Worm (Caenorhabditis elegans) whole organism, young adult: Measurements from ENCODE around the gene msp-38.

Experiments
- B0019.2 ChIP-seq: fragments of 200-800 bp; sonication (Bioruptor generic); conservative IDR thresholded peaks from 2 replicates; pipeline ENCODE4 v1.3.6; 2022; ENCODE audit warnings: missing genetic modification reagents, missing genetic modification characterization, missing compliant biosample characterization
- B0035.1 ChIP-seq: sonication (generic microtip); optimal IDR thresholded peaks from 2 replicates; lab custom pipeline; 2016; ENCODE audit warnings: missing genetic modification characterization, mild to moderate bottlenecking, missing compliant biosample characterization, missing genotype, missing genetic modification reagents
- C06A6.2 ChIP-seq: fragments of 200-800 bp; sonication (Bioruptor generic); conservative IDR thresholded peaks from 2 replicates; pipeline ENCODE4 v1.3.6; 2022; ENCODE audit warnings: missing genetic modification characterization, missing compliant biosample characterization
- D2030.7 ChIP-seq: fragments of 200-800 bp; sonication (Bioruptor generic); IDR thresholded peaks from 2 replicates; pipeline ENCODE4 v1.3.6; 2022; ENCODE audit warnings: missing genetic modification reagents, missing genetic modification characterization, missing compliant biosample characterization
- F37B4.10 ChIP-seq: fragments of 200-800 bp; sonication (Bioruptor generic); IDR thresholded peaks from 2 replicates; pipeline ENCODE4 v1.3.6; 2022; ENCODE audit warnings: missing genetic modification characterization, missing compliant biosample characterization
- F55B11.4 ChIP-seq: sonication (generic microtip); optimal IDR thresholded peaks from 2 replicates; lab custom pipeline; 2016; ENCODE audit warnings: missing compliant biosample characterization, missing genetic modification characterization, borderline replicate concordance; ENCODE audit not compliant: insufficient read depth
- F57A8.1 ChIP-seq: fragments of 200-800 bp; sonication (Bioruptor generic); optimal IDR thresholded peaks from 2 replicates; lab custom pipeline; 2018; ENCODE audit warnings: mild to moderate bottlenecking, missing genetic modification characterization, moderate library complexity, missing compliant biosample characterization
- K12H6.12 ChIP-seq: fragments of 200-800 bp; sonication (Bioruptor generic); optimal IDR thresholded peaks from 2 replicates; lab custom pipeline; 2018; ENCODE audit warnings: mild to moderate bottlenecking, missing genetic modification characterization, missing compliant biosample characterization
- Y56A3A.18 ChIP-seq: fragments of 200-800 bp; sonication (Bioruptor generic); IDR thresholded peaks from 2 replicates; pipeline ENCODE4 v1.3.6; 2022; ENCODE audit warnings: missing genetic modification reagents, missing genetic modification characterization, missing compliant biosample characterization
- aptf-2 ChIP-seq: fragments of 200-800 bp; sonication (Bioruptor generic); conservative IDR thresholded peaks from 2 replicates; pipeline ENCODE4 v1.3.6; 2022; ENCODE audit warnings: missing genetic modification reagents, missing genetic modification characterization, missing compliant biosample characterization
- atf-7 ChIP-seq: sonication (generic microtip); optimal IDR thresholded peaks from 2 replicates; lab custom pipeline; 2017; ENCODE audit warnings: mild to moderate bottlenecking, missing genetic modification characterization, missing compliant biosample characterization
- bed-1 ChIP-seq: fragments of 200-800 bp; sonication (Bioruptor generic); IDR thresholded peaks from 2 replicates; pipeline ENCODE4 v1.3.6; 2022; ENCODE audit warnings: missing genetic modification reagents, missing genetic modification characterization, missing compliant biosample characterization
- bed-2 ChIP-seq: fragments of 200-800 bp; sonication (Bioruptor generic); IDR thresholded peaks from 2 replicates; pipeline ENCODE4 v1.3.6; 2022; ENCODE audit warnings: missing genetic modification reagents, missing genetic modification characterization, missing compliant biosample characterization
- cebp-1 ChIP-seq, 2 experiments: fragments of 200-800 bp in 1 of 2; sonication (Bioruptor generic) in 1 of 2; sonication (generic microtip) in 1 of 2; IDR thresholded peaks in 1 of 2; optimal IDR thresholded peaks in 1 of 2; 2 replicates each; pipeline versions ENCODE4 v1.3.6 to Lab custom; 2017 to 2022; ENCODE audit warnings: missing compliant biosample characterization in 2 of 2, missing genetic modification characterization in 2 of 2, mild to moderate bottlenecking in 1 of 2, missing genetic modification reagents in 1 of 2, moderate library complexity in 1 of 2
- ceh-79 ChIP-seq: sonication (generic microtip); optimal IDR thresholded peaks from 2 replicates; lab custom pipeline; 2017; ENCODE audit warnings: mild to moderate bottlenecking, missing genetic modification characterization, missing compliant biosample characterization
- dox-1 ChIP-seq: fragments of 200-800 bp; sonication (Bioruptor generic); IDR thresholded peaks from 2 replicates; pipeline ENCODE4 v1.3.6; 2022; ENCODE audit warnings: missing genetic modification reagents, missing genetic modification characterization, missing compliant biosample characterization
- efl-1 ChIP-seq: fragments of 150-350 bp; optimal IDR thresholded peaks from 2 replicates; lab custom pipeline; 2014; ENCODE audit warnings: missing biosample characterization, missing genetic modification reagents, missing genetic modification characterization
- egl-44 ChIP-seq: fragments of 200-800 bp; sonication (Bioruptor generic); IDR thresholded peaks from 2 replicates; pipeline ENCODE4 v1.3.6; 2022; ENCODE audit warnings: missing genetic modification reagents, missing genetic modification characterization, missing compliant biosample characterization
- ets-4 ChIP-seq: fragments of 200-800 bp; sonication (Bioruptor generic); optimal IDR thresholded peaks from 2 replicates; lab custom pipeline; 2018; ENCODE audit warnings: mild to moderate bottlenecking, missing genetic modification characterization, missing compliant biosample characterization
- fkh-3 ChIP-seq: sonication (generic microtip); optimal IDR thresholded peaks from 2 replicates; lab custom pipeline; 2016; ENCODE audit warnings: mild to moderate bottlenecking, missing genetic modification characterization, missing compliant biosample characterization
- hmg-20 ChIP-seq: fragments of 200-800 bp; sonication (Bioruptor generic); IDR thresholded peaks from 2 replicates; pipeline ENCODE4 v1.3.6; 2022; ENCODE audit warnings: missing genetic modification reagents, missing genetic modification characterization, missing compliant biosample characterization
- hrde-1 ChIP-seq: sonication (generic microtip); optimal IDR thresholded peaks from 2 replicates; lab custom pipeline; 2016; ENCODE audit warnings: missing genetic modification characterization, mild to moderate bottlenecking, missing compliant biosample characterization, moderate library complexity, missing genotype, missing genetic modification reagents, borderline replicate concordance
- let-607 ChIP-seq, 2 experiments: fragments of 200-800 bp in 1 of 2; sonication (Bioruptor generic) in 1 of 2; sonication (generic microtip) in 1 of 2; optimal IDR thresholded peaks; 2 replicates each; lab custom pipeline; 2016 to 2018; ENCODE audit warnings: mild to moderate bottlenecking in 2 of 2, missing compliant biosample characterization in 2 of 2, missing genetic modification characterization in 2 of 2, moderate library complexity in 2 of 2, missing genotype in 1 of 2
- lsl-1 ChIP-seq: fragments of 200-800 bp; sonication (Bioruptor generic); optimal IDR thresholded peaks from 2 replicates; lab custom pipeline; 2018; ENCODE audit warnings: mild to moderate bottlenecking, missing genetic modification characterization, moderate library complexity, missing compliant biosample characterization
- lsy-27 ChIP-seq: sonication (generic microtip); optimal IDR thresholded peaks from 2 replicates; lab custom pipeline; 2017; ENCODE audit warnings: missing genetic modification characterization, mild to moderate bottlenecking, missing compliant biosample characterization, antibody characterized with exemption, missing genotype, borderline replicate concordance; ENCODE audit not compliant: insufficient read depth
- madf-6 ChIP-seq: fragments of 200-800 bp; sonication (Bioruptor generic); IDR thresholded peaks from 2 replicates; pipeline ENCODE4 v1.3.6; 2022; ENCODE audit warnings: missing genetic modification reagents, missing genetic modification characterization, missing compliant biosample characterization
- madf-8 ChIP-seq: fragments of 200-800 bp; sonication (Bioruptor generic); conservative IDR thresholded peaks from 2 replicates; pipeline ENCODE4 v1.3.6; 2022; ENCODE audit warnings: missing genetic modification reagents, missing genetic modification characterization, missing compliant biosample characterization
- mcd-1 ChIP-seq: fragments of 200-800 bp; sonication (Bioruptor generic); IDR thresholded peaks from 2 replicates; pipeline ENCODE4 v1.3.6; 2022; ENCODE audit warnings: missing genetic modification reagents, missing genetic modification characterization, missing compliant biosample characterization
- mes-4 ChIP-seq: sonication (generic microtip); optimal IDR thresholded peaks from 2 replicates; lab custom pipeline; 2016; ENCODE audit warnings: missing genotype, missing genetic modification characterization, missing compliant biosample characterization
- mxl-1 ChIP-seq: sonication (generic microtip); optimal IDR thresholded peaks from 2 replicates; lab custom pipeline; 2016; ENCODE audit warnings: missing genetic modification characterization, missing compliant biosample characterization
- nhr-179 ChIP-seq: sonication (generic microtip); optimal IDR thresholded peaks from 2 replicates; lab custom pipeline; 2016; ENCODE audit warnings: mild to moderate bottlenecking, missing genetic modification characterization, missing compliant biosample characterization
- nhr-80 ChIP-seq: sonication (generic microtip); optimal IDR thresholded peaks from 2 replicates; lab custom pipeline; 2016; ENCODE audit warnings: missing genetic modification characterization, missing compliant biosample characterization
- pha-4 ChIP-seq: fragments of 150-350 bp; sonication (generic microtip); optimal IDR thresholded peaks from 2 replicates; lab custom pipeline; 2014; ENCODE audit warnings: missing biosample characterization, missing genetic modification reagents, missing genetic modification characterization
- rcor-1 ChIP-seq: fragments of 200-800 bp; sonication (Bioruptor generic); IDR thresholded peaks from 2 replicates; pipeline ENCODE4 v1.3.6; 2022; ENCODE audit warnings: missing genetic modification reagents, missing genetic modification characterization, missing compliant biosample characterization
- sdz-38 ChIP-seq: sonication (generic microtip); optimal IDR thresholded peaks from 2 replicates; lab custom pipeline; 2016; ENCODE audit warnings: missing genotype, missing genetic modification characterization, missing compliant biosample characterization
- sea-2 ChIP-seq: fragments of 200-800 bp; sonication (Bioruptor generic); IDR thresholded peaks from 2 replicates; pipeline ENCODE4 v1.3.6; 2022; ENCODE audit warnings: missing genetic modification characterization, missing compliant biosample characterization
- snpc-1.1 ChIP-seq: sonication (generic microtip); optimal IDR thresholded peaks from 2 replicates; lab custom pipeline; 2017; ENCODE audit warnings: missing genetic modification characterization, mild to moderate bottlenecking, missing compliant biosample characterization, antibody characterized with exemption, moderate library complexity, missing genotype, missing genetic modification reagents; ENCODE audit not compliant: insufficient read depth
- snpc-1.3 ChIP-seq: sonication (generic microtip); optimal IDR thresholded peaks from 2 replicates; lab custom pipeline; 2017; ENCODE audit warnings: missing genetic modification characterization, mild to moderate bottlenecking, missing compliant biosample characterization, antibody characterized with exemption, moderate library complexity, missing genotype, missing genetic modification reagents; ENCODE audit not compliant: insufficient read depth
- tlf-1 ChIP-seq: fragments of 200-800 bp; sonication (Bioruptor generic); optimal IDR thresholded peaks from 2 replicates; lab custom pipeline; 2018; ENCODE audit warnings: mild to moderate bottlenecking, missing genetic modification characterization, missing compliant biosample characterization
- unc-130 ChIP-seq: sonication (generic microtip); optimal IDR thresholded peaks from 2 replicates; lab custom pipeline; 2016; ENCODE audit warnings: missing genetic modification reagents, missing genetic modification characterization, missing compliant biosample characterization
- zim-3 ChIP-seq: sonication (generic microtip); optimal IDR thresholded peaks from 2 replicates; lab custom pipeline; 2017; ENCODE audit warnings: mild to moderate bottlenecking, missing genetic modification characterization, moderate library complexity, missing compliant biosample characterization
- ztf-18 ChIP-seq: sonication (generic microtip); optimal IDR thresholded peaks from 2 replicates; lab custom pipeline; 2016; ENCODE audit warnings: missing genotype, mild to moderate bottlenecking, missing genetic modification characterization, missing compliant biosample characterization
- ztf-3 ChIP-seq: fragments of 200-800 bp; sonication (Bioruptor generic); optimal IDR thresholded peaks from 2 replicates; lab custom pipeline; 2018; ENCODE audit warnings: mild to moderate bottlenecking, missing genetic modification characterization, missing compliant biosample characterization

The msp-38 gene

DNA sequence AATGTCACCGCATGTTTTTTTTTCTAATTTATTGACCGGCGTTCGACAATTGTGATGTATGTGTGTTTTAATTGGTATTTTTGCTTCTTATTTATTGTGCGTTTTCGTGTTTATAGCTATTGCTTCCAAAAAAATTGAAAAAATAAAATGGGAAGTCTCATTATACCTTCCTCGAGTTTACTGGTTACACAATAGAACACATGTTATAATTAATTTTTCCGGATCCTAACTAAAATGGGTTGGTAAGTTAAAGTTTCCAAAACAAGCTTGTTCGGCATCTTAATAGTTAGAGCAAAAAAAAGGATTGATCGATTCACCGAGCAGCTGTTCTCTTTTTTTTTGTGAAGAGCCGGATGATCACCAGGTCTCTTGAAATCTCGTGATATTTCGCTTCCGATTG lies 11.9 kb upstream of the msp-38 start, which contains the start of gene ttr-54:
Gene ttr-54, plus strand, starts transcription at position 301 of the 400 bp plus-strand sequence.
- TF ChIP-seq Y56A3A.18 (GFP tag; lab: Robert Waterston, UW) = no peak
- TF ChIP-seq unc-130 (GFP tag; lab: Kevin White, UChicago) = no peak
- TF ChIP-seq madf-6 (GFP tag; lab: Robert Waterston, UW) = peak; percentile 48; the same call in 1 of the 2 replicates
- no peak for TF ChIP-seq B0035.1 (tag; lab: Kevin White, UChicago)

- no peak for TF ChIP-seq lsy-27 (tag; lab: Kevin White, UChicago)
- TF ChIP-seq mxl-1 (tag; lab: Kevin White, UChicago) = no peak
- no peak for TF ChIP-seq hmg-20
- TF ChIP-seq madf-8 (GFP tag; lab: Robert Waterston, UW) = no peak
- no peak for TF ChIP-seq rcor-1 (GFP tag; lab: Robert Waterston, UW)
Observed at ce11 chrIV:10153479-10153878, 9.9 kb upstream of the msp-38 start.

ce11 chrIV:10151439-10151997 lies 8.0 kb upstream of the msp-38 start, which contains the start of gene copg-1:
copg-1 (plus strand) TSS chrIV:10151947.
- TF ChIP-seq bed-1 (GFP tag; lab: Robert Waterston, UW) (no peak), zim-3 (tag; lab: Kevin White, UChicago) (no peak), F57A8.1 (GFP tag; lab: Kevin White, UChicago) (no peak), nhr-179 (tag; lab: Kevin White, UChicago) (no peak), D2030.7 (GFP tag; lab: Robert Waterston, UW) (no peak; the same call in 1 of the 2 replicates), efl-1 (GFP tag; lab: Kevin White, UChicago) (peak; percentile 56), lsl-1 (GFP tag; lab: Kevin White, UChicago) (peak; percentile 67), ztf-3 (GFP tag; lab: Kevin White, UChicago) (no peak), let-607 (tag; optimal IDR thresholded peaks at IDR 0.05; lab: Kevin White, UChicago) (peak; percentile 67 to 87), mcd-1 (no peak), sea-2 (GFP tag; lab: Robert Waterston, UW) (no peak), ztf-18 (tag; lab: Kevin White, UChicago) (no peak), sdz-38 (tag; lab: Kevin White, UChicago) (no peak), atf-7 (tag; lab: Kevin White, UChicago) (no peak), hrde-1 (tag; lab: Kevin White, UChicago) (no peak), bed-2 (GFP tag; lab: Robert Waterston, UW) (no peak), ceh-79 (tag; lab: Kevin White, UChicago) (no peak), madf-6 (GFP tag; lab: Robert Waterston, UW) (peak; percentile 58; the same call in 1 of the 2 replicates), K12H6.12 (peak; percentile 22), nhr-80 (tag; lab: Kevin White, UChicago) (peak; percentile 2), F55B11.4 (tag; lab: Kevin White, UChicago) (no peak), B0019.2 (GFP tag; lab: Robert Waterston, UW) (no peak), snpc-1.1 (no peak), cebp-1 (GFP tag; IDR thresholded peaks at IDR 0.05; lab: Robert Waterston, UW) (no peak), cebp-1 (tag; optimal IDR thresholded peaks at IDR 0.05; lab: Kevin White, UChicago) (peak; percentile 67), mes-4 (tag; lab: Kevin White, UChicago) (no peak), tlf-1 (no peak), dox-1 (peak; percentile 51), aptf-2 (GFP tag; lab: Robert Waterston, UW) (no peak), pha-4 (tag; lab: Kevin White, UChicago) (peak; percentile 17), F37B4.10 (GFP tag; lab: Robert Waterston, UW) (no peak), egl-44 (GFP tag; lab: Robert Waterston, UW) (no peak), C06A6.2 (GFP tag; lab: Robert Waterston, UW) (no peak), ets-4 (no peak), snpc-1.3 (tag; lab: Kevin White, UChicago) (no peak), fkh-3 (no peak)
